Worm (Caenorhabditis elegans) whole organism, L1 larva: ENCODE measurements around the gene ZC190.5.
A peak's percentile ranks its signal among the peaks of the same experiment; 100 is the strongest.

Experiments
- C16A3.4 ChIP-seq: fragments of 150-350 bp; optimal IDR thresholded peaks from 2 replicates; lab custom pipeline; 2014; ENCODE audit warnings: missing biosample characterization, missing genetic modification characterization
- C34B4.2 ChIP-seq: sonication (generic microtip); optimal IDR thresholded peaks from 2 replicates; lab custom pipeline; 2017; ENCODE audit warnings: mild to moderate bottlenecking, missing genetic modification characterization, missing compliant biosample characterization
- F16B12.6 ChIP-seq: fragments of 150-350 bp; optimal IDR thresholded peaks from 2 replicates; lab custom pipeline; 2014; ENCODE audit warnings: missing biosample characterization, missing genetic modification characterization
- aly-2 ChIP-seq: fragments of 150-350 bp; optimal IDR thresholded peaks from 2 replicates; lab custom pipeline; 2014; ENCODE audit warnings: missing biosample characterization, missing genetic modification characterization
- ama-1 ChIP-seq: fragments of 150-350 bp; optimal IDR thresholded peaks from 2 replicates; lab custom pipeline; 2014
- blmp-1 ChIP-seq: fragments of 150-350 bp; optimal IDR thresholded peaks from 2 replicates; lab custom pipeline; 2014; ENCODE audit warnings: missing biosample characterization, missing genetic modification characterization
- ceh-8 ChIP-seq: fragments of 200-800 bp; sonication (Bioruptor generic); optimal IDR thresholded peaks from 2 replicates; lab custom pipeline; 2018; ENCODE audit warnings: mild to moderate bottlenecking, missing genetic modification characterization, moderate library complexity, missing compliant biosample characterization
- ceh-82 ChIP-seq, 3 experiments: fragments of 150-350 bp in 1 of 3; sonication (generic microtip) in 2 of 3; optimal IDR thresholded peaks; 2 replicates each; lab custom pipeline; 2014 to 2017; ENCODE audit warnings: missing biosample characterization in 3 of 3, missing genetic modification characterization in 3 of 3
- ceh-88 ChIP-seq: fragments of 200-800 bp; sonication (Bioruptor generic); IDR thresholded peaks from 2 replicates; pipeline ENCODE4 v1.3.6; 2022; ENCODE audit warnings: missing genetic modification characterization, missing compliant biosample characterization
- ceh-90 ChIP-seq: sonication (generic microtip); optimal IDR thresholded peaks from 2 replicates; lab custom pipeline; 2016; ENCODE audit warnings: missing genetic modification characterization, missing compliant biosample characterization
- ces-1 ChIP-seq: fragments of 150-350 bp; optimal IDR thresholded peaks from 2 replicates; lab custom pipeline; 2014; ENCODE audit warnings: missing biosample characterization, missing genetic modification reagents, missing genetic modification characterization
- dsc-1 ChIP-seq: sonication (generic microtip); optimal IDR thresholded peaks from 2 replicates; lab custom pipeline; 2016; ENCODE audit warnings: mild to moderate bottlenecking, missing genetic modification characterization, missing compliant biosample characterization
- efl-1 ChIP-seq, 4 experiments: fragments of 150-350 bp; optimal IDR thresholded peaks in 3 of 4; peaks in 1 of 4; 1 replicate in 1 of 4; 2 replicates in 3 of 4; lab custom pipeline; 2014; ENCODE audit warnings: missing biosample characterization in 2 of 4, missing genetic modification characterization in 2 of 4, missing genetic modification reagents in 2 of 4
- egl-13 ChIP-seq: sonication (generic microtip); optimal IDR thresholded peaks from 2 replicates; lab custom pipeline; 2016; ENCODE audit warnings: missing genotype, missing genetic modification reagents, missing genetic modification characterization, missing compliant biosample characterization
- ets-5 ChIP-seq: fragments of 200-800 bp; sonication (Bioruptor generic); IDR thresholded peaks from 2 replicates; pipeline ENCODE4 v1.3.6; 2022; ENCODE audit warnings: missing genetic modification characterization, missing compliant biosample characterization
- fkh-10 ChIP-seq: sonication (generic microtip); optimal IDR thresholded peaks from 2 replicates; lab custom pipeline; 2017; ENCODE audit warnings: missing biosample characterization, missing genetic modification reagents, missing genetic modification characterization
- fkh-4 ChIP-seq: sonication (generic microtip); optimal IDR thresholded peaks from 2 replicates; lab custom pipeline; 2016; ENCODE audit warnings: missing compliant biosample characterization, missing genetic modification characterization, borderline replicate concordance
- fkh-8 ChIP-seq: sonication (generic microtip); optimal IDR thresholded peaks from 2 replicates; lab custom pipeline; 2016; ENCODE audit warnings: mild to moderate bottlenecking, missing genetic modification characterization, missing compliant biosample characterization
- fos-1 ChIP-seq: fragments of 150-350 bp; optimal IDR thresholded peaks from 2 replicates; lab custom pipeline; 2014; ENCODE audit warnings: missing biosample characterization, missing genetic modification characterization
- grh-1 ChIP-seq: fragments of 200-800 bp; sonication (Bioruptor generic); IDR thresholded peaks from 2 replicates; pipeline ENCODE4 v1.3.6; 2022; ENCODE audit warnings: missing genetic modification reagents, missing genetic modification characterization, missing compliant biosample characterization
- hlh-17 ChIP-seq: fragments of 200-800 bp; sonication (Bioruptor generic); optimal IDR thresholded peaks from 2 replicates; lab custom pipeline; 2018; ENCODE audit warnings: missing genetic modification characterization, mild to moderate bottlenecking, missing compliant biosample characterization, moderate library complexity, borderline replicate concordance
- hlh-4 ChIP-seq: sonication (generic microtip); optimal IDR thresholded peaks from 2 replicates; lab custom pipeline; 2016; ENCODE audit warnings: mild to moderate bottlenecking, missing genetic modification characterization, missing compliant biosample characterization
- hpl-2 ChIP-seq: fragments of 150-350 bp; optimal IDR thresholded peaks from 2 replicates; lab custom pipeline; 2014; ENCODE audit warnings: missing biosample characterization, missing genetic modification reagents, missing genetic modification characterization
- isw-1 ChIP-seq: fragments of 200-800 bp; sonication (Bioruptor generic); IDR thresholded peaks from 2 replicates; pipeline ENCODE4 v1.3.6; 2022; ENCODE audit warnings: missing genetic modification characterization, missing compliant biosample characterization
- lin-35 ChIP-seq, 2 experiments: fragments of 150-350 bp; optimal IDR thresholded peaks; 2 replicates each; lab custom pipeline; 2014; ENCODE audit warnings: missing biosample characterization in 2 of 2, missing genetic modification characterization in 2 of 2, missing genetic modification reagents in 2 of 2
- lir-3 ChIP-seq: sonication (generic microtip); optimal IDR thresholded peaks from 2 replicates; lab custom pipeline; 2016; ENCODE audit warnings: mild to moderate bottlenecking, missing genetic modification characterization, moderate library complexity, missing compliant biosample characterization; ENCODE audit not compliant: poor library complexity
- lsy-2 ChIP-seq, 2 experiments: fragments of 150-350 bp; optimal IDR thresholded peaks; 2 replicates each; lab custom pipeline; 2014; ENCODE audit warnings: missing biosample characterization in 2 of 2, missing genetic modification characterization in 2 of 2
- nhr-12 ChIP-seq: sonication (generic microtip); optimal IDR thresholded peaks from 2 replicates; lab custom pipeline; 2017; ENCODE audit warnings: missing biosample characterization, missing genetic modification characterization
- nhr-19 ChIP-seq: fragments of 200-800 bp; sonication (Bioruptor generic); conservative IDR thresholded peaks from 2 replicates; pipeline ENCODE4 v1.3.6; 2022; ENCODE audit warnings: missing genetic modification characterization, missing compliant biosample characterization
- nhr-20 ChIP-seq: sonication (generic microtip); optimal IDR thresholded peaks from 2 replicates; lab custom pipeline; 2016; ENCODE audit warnings: mild to moderate bottlenecking, missing genetic modification characterization, missing compliant biosample characterization
- nhr-28 ChIP-seq: fragments of 150-350 bp; optimal IDR thresholded peaks from 2 replicates; lab custom pipeline; 2014; ENCODE audit warnings: missing biosample characterization, missing genetic modification characterization
- nhr-85 ChIP-seq: sonication (generic microtip); peaks from one replicate; lab custom pipeline; 2016; ENCODE audit warnings: missing genetic modification characterization, inconsistent platforms, missing compliant biosample characterization
- pag-3 ChIP-seq: sonication (generic microtip); optimal IDR thresholded peaks from 2 replicates; lab custom pipeline; 2017; ENCODE audit warnings: missing genetic modification characterization, mild to moderate bottlenecking, missing compliant biosample characterization, antibody characterized with exemption, borderline replicate concordance; ENCODE audit not compliant: insufficient read depth
- rnt-1 ChIP-seq: sonication (generic microtip); optimal IDR thresholded peaks from 2 replicates; lab custom pipeline; 2016; ENCODE audit warnings: mild to moderate bottlenecking, missing genetic modification characterization, moderate library complexity, missing compliant biosample characterization
- skn-1 ChIP-seq: fragments of 150-350 bp; optimal IDR thresholded peaks from 2 replicates; lab custom pipeline; 2014; ENCODE audit warnings: missing biosample characterization, missing genetic modification characterization
- sox-4 ChIP-seq: sonication (generic microtip); optimal IDR thresholded peaks from 2 replicates; lab custom pipeline; 2016; ENCODE audit warnings: missing genetic modification characterization, missing compliant biosample characterization
- sptf-1 ChIP-seq: fragments of 150-350 bp; optimal IDR thresholded peaks from 2 replicates; lab custom pipeline; 2014; ENCODE audit warnings: missing biosample characterization, missing genetic modification characterization
- sup-37 ChIP-seq: fragments of 200-800 bp; sonication (Bioruptor generic); optimal IDR thresholded peaks from 2 replicates; lab custom pipeline; 2018; ENCODE audit warnings: mild to moderate bottlenecking, missing genetic modification characterization, missing compliant biosample characterization
- tbx-2 ChIP-seq: sonication (generic microtip); optimal IDR thresholded peaks from 2 replicates; lab custom pipeline; 2016; ENCODE audit warnings: missing genetic modification characterization, missing compliant biosample characterization
- tlp-1 ChIP-seq: fragments of 150-350 bp; optimal IDR thresholded peaks from 2 replicates; lab custom pipeline; 2014; ENCODE audit warnings: missing biosample characterization, missing genetic modification characterization
- unc-130 ChIP-seq: fragments of 150-350 bp; optimal IDR thresholded peaks from 2 replicates; lab custom pipeline; 2017; ENCODE audit warnings: missing biosample characterization, missing genetic modification characterization, inconsistent platforms
- unc-30 ChIP-seq: sonication (generic microtip); optimal IDR thresholded peaks from 2 replicates; lab custom pipeline; 2017; ENCODE audit warnings: missing biosample characterization, missing genetic modification characterization
- unc-62 ChIP-seq: fragments of 150-350 bp; optimal IDR thresholded peaks from 2 replicates; lab custom pipeline; 2014; ENCODE audit warnings: missing biosample characterization, missing genetic modification reagents, missing genetic modification characterization
- unc-86 ChIP-seq: sonication (generic microtip); optimal IDR thresholded peaks from 2 replicates; lab custom pipeline; 2016; ENCODE audit warnings: missing genetic modification characterization, missing compliant biosample characterization
- unc-98 ChIP-seq: fragments of 200-800 bp; sonication (Bioruptor generic); IDR thresholded peaks from 2 replicates; pipeline ENCODE4 v1.3.6; 2022; ENCODE audit warnings: missing genetic modification characterization, missing compliant biosample characterization

The ZC190.5 gene

DNA sequence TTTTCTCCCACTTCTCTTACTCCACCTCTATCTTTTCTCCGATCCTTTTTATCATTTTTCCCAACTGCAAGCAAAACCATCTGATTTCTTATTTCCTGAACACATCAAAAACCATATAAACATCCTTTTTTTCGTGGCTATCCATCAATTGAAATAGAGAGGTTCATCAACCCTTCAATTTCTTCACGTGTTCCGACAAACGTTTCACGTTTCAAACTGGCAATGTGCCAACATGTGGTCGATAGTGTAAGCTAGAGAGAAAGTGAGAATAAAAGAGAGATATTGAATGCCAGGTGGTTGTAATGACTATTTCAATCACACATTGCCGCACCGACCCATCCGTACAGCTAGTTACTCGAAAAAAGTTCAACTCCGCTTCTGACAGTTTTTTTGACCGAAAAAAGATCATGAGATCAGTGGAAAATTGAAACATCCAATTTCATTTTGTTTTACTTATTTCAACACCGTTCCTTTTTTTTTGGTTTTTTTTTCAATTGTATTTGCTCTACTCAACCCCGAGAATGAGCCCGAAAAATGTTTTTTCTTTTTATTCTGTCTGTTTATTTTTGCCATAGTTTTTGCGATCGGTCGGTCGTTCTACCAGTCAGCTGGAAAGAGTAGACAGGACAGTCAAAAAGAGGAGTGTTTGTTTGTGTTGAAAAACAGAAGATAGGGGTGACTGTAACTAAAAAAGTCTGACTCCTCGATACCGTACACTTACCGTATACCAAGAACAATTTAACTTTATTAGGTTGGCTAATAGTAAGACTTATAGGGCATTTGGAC is 14.6 kb downstream of the ZC190.5 start (continued):
- TF ChIP-seq C34B4.2 (no peak), sptf-1 (no peak), blmp-1 (tag; lab: Kevin White, UChicago) (peak; percentile 56), fkh-4 (tag; lab: Kevin White, UChicago) (no peak), ama-1 (no peak), nhr-28 (tag; lab: Kevin White, UChicago) (no peak), dsc-1 (peak; percentile 8), unc-98 (no peak), skn-1 (tag; lab: Kevin White, UChicago) (no peak), tlp-1 (no peak), ceh-90 (no peak), nhr-20 (tag; lab: Kevin White, UChicago) (peak; percentile 36), ces-1 (GFP tag; lab: Kevin White, UChicago) (no peak), hlh-17 (GFP tag; lab: Kevin White, UChicago) (no peak), nhr-19 (GFP tag; lab: Robert Waterston, UW) (no peak), nhr-12 (tag; lab: Kevin White, UChicago) (no peak), ceh-88 (GFP tag; lab: Robert Waterston, UW) (no peak), unc-130 (peak; percentile 15), rnt-1 (tag; lab: Kevin White, UChicago) (peak; percentile 56), tbx-2 (tag; lab: Kevin White, UChicago) (peak; percentile 8), lsy-2 (tag; optimal IDR thresholded peaks at IDR 0.05; lab: Kevin White, UChicago) (peak in 1 of 2 experiments; percentile 52), efl-1 (optimal IDR thresholded peaks at IDR 0.05; lab: Kevin White, UChicago) (no peak), efl-1 (GFP tag; optimal IDR thresholded peaks at IDR 0.05 in 1 of 2; lab: Kevin White, UChicago) (peak in 1 of 2 experiments; percentile 77), sup-37 (GFP tag; lab: Kevin White, UChicago) (peak; percentile 13), egl-13 (tag; lab: Kevin White, UChicago) (no peak), hpl-2 (GFP tag; lab: Kevin White, UChicago) (no peak)
- TF ChIP-seq, all 84 proteins: peak for 16

DNA sequence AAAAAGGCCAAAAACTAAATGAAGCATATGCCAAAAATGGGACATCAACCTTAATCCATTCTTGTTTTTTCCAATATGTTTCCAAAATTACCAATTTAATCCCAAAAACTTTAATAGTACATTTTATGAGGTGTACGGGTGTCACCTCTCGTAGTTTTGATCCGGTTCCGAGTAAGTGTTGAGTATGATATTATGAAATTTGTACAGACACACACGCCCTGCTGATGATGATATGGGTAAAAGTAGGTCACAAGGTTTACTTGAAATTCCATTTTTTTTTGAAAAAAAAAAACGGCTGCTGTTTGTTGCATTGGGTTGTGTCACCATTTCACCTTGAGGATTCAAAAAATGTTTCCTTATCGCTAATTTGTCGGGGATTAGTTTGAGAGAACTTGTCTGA is 15.5 kb downstream of the ZC190.5 start:
- no peak for TF ChIP-seq sup-37 (GFP tag; lab: Kevin White, UChicago)
- TF ChIP-seq fos-1 (tag; lab: Kevin White, UChicago) = no peak
- no peak for TF ChIP-seq tlp-1
- no peak for TF ChIP-seq unc-98
- TF ChIP-seq ets-5 = no peak
- TF ChIP-seq unc-86 (tag; lab: Kevin White, UChicago) = no peak
- TF ChIP-seq C16A3.4 (tag; lab: Kevin White, UChicago) = no peak
- TF ChIP-seq ceh-82 (tag; optimal IDR thresholded peaks at IDR 0.05; lab: Kevin White, UChicago) = no peak
- TF ChIP-seq skn-1 (tag; lab: Kevin White, UChicago) = peak; percentile 80
- no peak for TF ChIP-seq efl-1 (optimal IDR thresholded peaks at IDR 0.05; lab: Kevin White, UChicago)
- TF ChIP-seq efl-1 (GFP tag; optimal IDR thresholded peaks at IDR 0.05 in 1 of 2; lab: Kevin White, UChicago) = peak in 1 of 2 experiments; percentile 79
- no peak for TF ChIP-seq fkh-8 (tag; lab: Kevin White, UChicago)
- no peak for TF ChIP-seq lir-3 (tag; lab: Kevin White, UChicago)
- peak; percentile 51 for TF ChIP-seq nhr-85
- TF ChIP-seq egl-13 (tag; lab: Kevin White, UChicago) = no peak
- no peak for TF ChIP-seq unc-62
- peak in 1 of 2 experiments; percentile 3 for TF ChIP-seq lin-35 (GFP tag; optimal IDR thresholded peaks at IDR 0.05; lab: Kevin White, UChicago)

DNA sequence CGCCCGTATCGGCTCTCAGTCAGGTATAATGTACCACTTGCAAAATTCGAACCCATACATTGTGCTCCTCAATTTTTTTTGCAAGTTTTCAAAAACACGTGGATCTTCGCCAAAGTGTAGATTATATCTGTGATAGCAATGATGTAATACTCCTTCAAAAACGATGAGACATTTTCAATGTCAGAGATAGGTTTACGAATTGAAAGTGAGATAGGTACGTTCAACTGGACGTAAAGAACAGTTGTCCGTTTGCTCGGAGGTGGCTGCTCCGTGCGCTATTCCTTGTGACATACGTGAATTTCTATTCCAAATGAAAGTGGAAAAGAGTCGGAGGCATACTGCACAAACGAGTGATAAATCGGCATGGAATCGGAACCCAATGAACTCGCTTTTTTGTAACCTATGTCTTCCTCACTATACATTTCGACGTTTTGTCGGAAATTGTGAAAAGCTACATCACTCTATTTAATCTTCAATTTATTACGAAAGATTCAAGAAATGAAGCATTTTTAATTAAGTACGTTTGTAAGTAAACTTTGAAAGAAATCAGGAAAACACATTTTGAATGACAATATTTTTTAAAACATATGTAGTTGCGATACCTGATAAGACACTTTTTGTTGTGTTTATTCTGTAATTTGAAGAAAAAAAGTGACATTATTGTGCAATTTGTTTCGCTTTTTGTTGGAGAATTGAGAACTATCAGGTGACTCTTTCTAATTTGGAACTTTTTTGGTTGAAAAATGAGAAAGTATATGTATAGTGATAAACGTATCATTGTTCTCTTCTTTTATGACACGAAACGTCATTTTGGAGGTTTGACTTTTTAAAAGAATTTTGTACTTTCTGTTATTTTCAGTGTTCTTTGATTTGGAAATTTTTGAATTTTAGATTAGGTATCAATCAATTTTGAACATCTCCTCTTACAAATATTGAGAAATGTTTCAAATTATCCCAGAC is 18.7 kb downstream of the ZC190.5 start:
- TF ChIP-seq fkh-10 = no peak
- TF ChIP-seq F16B12.6 (tag; lab: Kevin White, UChicago) = no peak
- TF ChIP-seq fkh-4 (tag; lab: Kevin White, UChicago) = no peak
- TF ChIP-seq unc-30 (tag; lab: Kevin White, UChicago) = no peak
- TF ChIP-seq isw-1 (GFP tag; lab: Robert Waterston, UW) = no peak
- TF ChIP-seq aly-2 (tag; lab: Kevin White, UChicago) = no peak
- TF ChIP-seq pag-3 (tag; lab: Kevin White, UChicago) = no peak
- TF ChIP-seq grh-1 (GFP tag; lab: Robert Waterston, UW) = no peak
- TF ChIP-seq unc-130 = no peak
- no peak for TF ChIP-seq sox-4 (tag; lab: Kevin White, UChicago)
- no peak for TF ChIP-seq hpl-2 (GFP tag; lab: Kevin White, UChicago)
- no peak for TF ChIP-seq fos-1 (tag; lab: Kevin White, UChicago)
- no peak for TF ChIP-seq ceh-8 (GFP tag; lab: Kevin White, UChicago)
- TF ChIP-seq lin-35 (GFP tag; optimal IDR thresholded peaks at IDR 0.05; lab: Kevin White, UChicago) = peak in 1 of 2 experiments; percentile 48
- no peak for TF ChIP-seq blmp-1 (tag; lab: Kevin White, UChicago)
- no peak for TF ChIP-seq unc-62
- no peak for TF ChIP-seq hlh-4
